Fruit fly (Drosophila melanogaster) whole organism, embryonic: ENCODE measurements around the gene CG31683.
A peak's percentile ranks its signal among the peaks of the same experiment; 100 is the strongest.

Experiments used
- Abd-B ChIP-seq: fragments of 200-800 bp; sonication (Bioruptor generic); optimal IDR thresholded peaks from 2 replicates; lab custom pipeline; 2018; ENCODE audit warnings: missing biosample characterization, mild to moderate bottlenecking, missing genetic modification characterization, moderate library complexity
- B-H1 ChIP-seq: fragments of 200-800 bp; sonication (Bioruptor generic); IDR thresholded peaks from 3 replicates; pipeline ENCODE4 v1.3.6; 2022; ENCODE audit warnings: missing biosample characterization, missing genetic modification characterization
- Blimp-1 ChIP-seq: fragments of 200-800 bp; sonication (Bioruptor generic); optimal IDR thresholded peaks from 3 replicates; lab custom pipeline; 2018; ENCODE audit warnings: missing biosample characterization, missing genetic modification characterization, mild to moderate bottlenecking, moderate library complexity, missing genetic modification reagents
- CG10543 ChIP-seq: fragments of 200-800 bp; sonication (Bioruptor generic); optimal IDR thresholded peaks from 3 replicates; lab custom pipeline; 2017; ENCODE audit warnings: missing biosample characterization, mild to moderate bottlenecking, missing genetic modification characterization, moderate library complexity
- CG12769 ChIP-seq: fragments of 200-800 bp; sonication (Bioruptor generic); optimal IDR thresholded peaks from 2 replicates; lab custom pipeline; 2019; ENCODE audit warnings: missing biosample characterization, mild to moderate bottlenecking, missing genetic modification characterization, moderate library complexity
- CG12942 ChIP-seq: fragments of 200-800 bp; sonication (Bioruptor generic); optimal IDR thresholded peaks from 3 replicates; lab custom pipeline; 2016; ENCODE audit warnings: missing biosample characterization, missing genetic modification characterization
- CG1529 ChIP-seq: fragments of 200-800 bp; sonication (Bioruptor generic); optimal IDR thresholded peaks from 3 replicates; lab custom pipeline; 2018; ENCODE audit warnings: missing biosample characterization, missing genetic modification characterization
- CG17186 ChIP-seq: fragments of 200-800 bp; sonication (Bioruptor generic); optimal IDR thresholded peaks from 3 replicates; lab custom pipeline; 2017; ENCODE audit warnings: missing biosample characterization, missing genetic modification reagents, missing genetic modification characterization
- CG17568 ChIP-seq: fragments of 200-800 bp; sonication (Bioruptor generic); optimal IDR thresholded peaks from 2 replicates; lab custom pipeline; 2018; ENCODE audit warnings: missing biosample characterization, mild to moderate bottlenecking, missing genetic modification characterization, moderate library complexity
- CG2116 ChIP-seq: fragments of 200-800 bp; sonication (Bioruptor generic); optimal IDR thresholded peaks from 3 replicates; lab custom pipeline; 2018; ENCODE audit warnings: missing biosample characterization, mild to moderate bottlenecking, missing genetic modification characterization
- CG2889 ChIP-seq: fragments of 200-800 bp; sonication (Bioruptor generic); IDR thresholded peaks from 3 replicates; pipeline ENCODE4 v1.3.6; 2022; ENCODE audit warnings: missing biosample characterization, missing genetic modification characterization
- CG33213 ChIP-seq: fragments of 200-800 bp; sonication (Bioruptor generic); optimal IDR thresholded peaks from 3 replicates; lab custom pipeline; 2016; ENCODE audit warnings: missing biosample characterization, missing genetic modification characterization
- CG34376 ChIP-seq: fragments of 200-800 bp; sonication (Bioruptor generic); optimal IDR thresholded peaks from 2 replicates; lab custom pipeline; 2018; ENCODE audit warnings: missing biosample characterization, mild to moderate bottlenecking, missing genetic modification characterization
- CG3847 ChIP-seq: fragments of 200-800 bp; sonication (Bioruptor generic); IDR thresholded peaks from 2 replicates; pipeline ENCODE4 v1.3.6; 2022; ENCODE audit warnings: missing biosample characterization, missing genetic modification characterization
- CG6689 ChIP-seq: fragments of 200-800 bp; sonication (Bioruptor generic); IDR thresholded peaks from 2 replicates; pipeline ENCODE4 v1.3.6; 2022; ENCODE audit warnings: missing biosample characterization, missing genetic modification characterization
- CG7556 ChIP-seq: fragments of 200-800 bp; sonication (Bioruptor generic); optimal IDR thresholded peaks from 2 replicates; lab custom pipeline; 2017; ENCODE audit warnings: missing biosample characterization, mild to moderate bottlenecking, missing genetic modification characterization
- CG7786 ChIP-seq: fragments of 200-800 bp; sonication (Bioruptor generic); optimal IDR thresholded peaks from 2 replicates; lab custom pipeline; 2016; ENCODE audit warnings: missing biosample characterization, missing genetic modification characterization
- CG7839 ChIP-seq: fragments of 200-800 bp; sonication (Bioruptor generic); optimal IDR thresholded peaks from 3 replicates; lab custom pipeline; 2018; ENCODE audit warnings: missing biosample characterization, mild to moderate bottlenecking, missing genetic modification characterization, moderate library complexity
- CG8765 ChIP-seq: fragments of 200-800 bp; sonication (Bioruptor generic); IDR thresholded peaks from 2 replicates; pipeline ENCODE4 v1.3.6; 2022; ENCODE audit warnings: missing biosample characterization, missing genetic modification characterization
- CG9817 ChIP-seq: fragments of 200-800 bp; sonication (Bioruptor generic); optimal IDR thresholded peaks from 2 replicates; lab custom pipeline; 2018; ENCODE audit warnings: missing biosample characterization, mild to moderate bottlenecking, missing genetic modification characterization, moderate library complexity
- D19A ChIP-seq: fragments of 200-800 bp; optimal IDR thresholded peaks from 3 replicates; lab custom pipeline; 2019; ENCODE audit warnings: missing biosample characterization, mild to moderate bottlenecking, missing genetic modification characterization, moderate library complexity
- Deaf1 ChIP-seq: fragments of 200-800 bp; optimal IDR thresholded peaks from 3 replicates; lab custom pipeline; 2019; ENCODE audit warnings: missing biosample characterization, mild to moderate bottlenecking, missing genetic modification characterization, moderate library complexity
- Kr ChIP-seq: fragments of 200-800 bp; sonication (Bioruptor generic); optimal IDR thresholded peaks from 2 replicates; lab custom pipeline; 2017; ENCODE audit warnings: missing biosample characterization, mild to moderate bottlenecking, missing genetic modification characterization
- MBD-R2 ChIP-seq: fragments of 200-800 bp; sonication (Bioruptor generic); IDR thresholded peaks from 2 replicates; pipeline ENCODE4 v1.3.6; 2022; ENCODE audit warnings: missing biosample characterization, missing genetic modification characterization
- Max ChIP-seq: fragments of 200-800 bp; sonication (Bioruptor generic); optimal IDR thresholded peaks from 2 replicates; lab custom pipeline; 2016; ENCODE audit warnings: missing biosample characterization, mild to moderate bottlenecking, missing genetic modification characterization
- NFAT ChIP-seq: fragments of 200-800 bp; sonication (Bioruptor generic); IDR thresholded peaks from 2 replicates; pipeline ENCODE4 v1.3.6; 2022; ENCODE audit warnings: missing biosample characterization, missing genetic modification characterization
- Scr ChIP-seq: fragments of 200-800 bp; sonication (Bioruptor generic); IDR thresholded peaks from 2 replicates; pipeline ENCODE4 v1.3.6; 2022; ENCODE audit warnings: missing biosample characterization, missing genetic modification characterization; ENCODE audit not compliant: partially characterized antibody
- Trl ChIP-seq, 3 experiments: fragments of >200 bp in 2 of 3; fragments of 200-800 bp in 1 of 3; sonication (Bioruptor generic) in 1 of 3; optimal IDR thresholded peaks; 2 replicates in 1 of 3; 3 replicates in 2 of 3; lab custom pipeline; 2016 to 2017; ENCODE audit warnings: missing biosample characterization in 1 of 3, missing genetic modification characterization in 1 of 3
- az2 ChIP-seq: fragments of 200-800 bp; sonication (Bioruptor generic); optimal IDR thresholded peaks from 3 replicates; lab custom pipeline; 2016; ENCODE audit warnings: missing biosample characterization, missing genetic modification characterization
- bbx ChIP-seq: fragments of 200-800 bp; sonication (Bioruptor generic); IDR thresholded peaks from 2 replicates; pipeline ENCODE4 v1.3.6; 2022; ENCODE audit warnings: missing biosample characterization, missing genetic modification characterization; ENCODE audit not compliant: partially characterized antibody
- cato ChIP-seq: fragments of 200-800 bp; sonication (Bioruptor generic); optimal IDR thresholded peaks from 2 replicates; lab custom pipeline; 2016; ENCODE audit warnings: missing biosample characterization, missing genetic modification characterization, borderline replicate concordance
- chm ChIP-seq: fragments of 200-800 bp; sonication (Bioruptor generic); IDR thresholded peaks from 2 replicates; pipeline ENCODE4 v1.3.6; 2022; ENCODE audit warnings: missing biosample characterization, missing genetic modification characterization
- da ChIP-seq: fragments of 200-800 bp; sonication (Bioruptor generic); optimal IDR thresholded peaks from 2 replicates; lab custom pipeline; 2016; ENCODE audit warnings: missing biosample characterization, missing genetic modification characterization
- disco-r ChIP-seq: fragments of 200-800 bp; sonication (Bioruptor generic); optimal IDR thresholded peaks from 2 replicates; lab custom pipeline; 2016; ENCODE audit warnings: missing biosample characterization, missing genetic modification characterization
- emc ChIP-seq: fragments of 200-800 bp; sonication (Bioruptor generic); optimal IDR thresholded peaks from 2 replicates; lab custom pipeline; 2016; ENCODE audit warnings: missing biosample characterization, missing genetic modification characterization
- fru ChIP-seq: fragments of >200 bp; optimal IDR thresholded peaks from 2 replicates; lab custom pipeline; 2017
- gsb-n ChIP-seq: fragments of 200-800 bp; sonication (Bioruptor generic); optimal IDR thresholded peaks from 3 replicates; lab custom pipeline; 2018; ENCODE audit warnings: missing biosample characterization, mild to moderate bottlenecking, missing genetic modification characterization
- hb ChIP-seq: fragments of 200-800 bp; sonication (Bioruptor generic); IDR thresholded peaks from 3 replicates; pipeline ENCODE4 v1.3.6; 2022; ENCODE audit warnings: missing biosample characterization, missing genetic modification characterization; ENCODE audit not compliant: partially characterized antibody
- her ChIP-seq: fragments of 200-800 bp; sonication (Bioruptor generic); optimal IDR thresholded peaks from 2 replicates; lab custom pipeline; 2016; ENCODE audit warnings: missing biosample characterization, missing genetic modification characterization
- klu ChIP-seq: fragments of 200-800 bp; sonication (Bioruptor generic); IDR thresholded peaks from 2 replicates; pipeline ENCODE4 v1.3.6; 2022; ENCODE audit warnings: missing biosample characterization, missing genetic modification characterization
- kni ChIP-seq: fragments of 200-800 bp; sonication (Bioruptor generic); optimal IDR thresholded peaks from 3 replicates; lab custom pipeline; 2017; ENCODE audit warnings: mild to moderate bottlenecking, missing biosample characterization, missing genetic modification reagents, missing genetic modification characterization
- mirr ChIP-seq: fragments of 200-800 bp; sonication (Bioruptor generic); optimal IDR thresholded peaks from 3 replicates; lab custom pipeline; 2018; ENCODE audit warnings: missing biosample characterization, mild to moderate bottlenecking, missing genetic modification characterization
- nmo ChIP-seq: fragments of 200-800 bp; sonication (Bioruptor generic); optimal IDR thresholded peaks from 2 replicates; lab custom pipeline; 2018; ENCODE audit warnings: missing biosample characterization, mild to moderate bottlenecking, missing genetic modification characterization, moderate library complexity
- oc ChIP-seq: fragments of 200-800 bp; sonication (Bioruptor generic); optimal IDR thresholded peaks from 2 replicates; lab custom pipeline; 2018; ENCODE audit warnings: missing biosample characterization, mild to moderate bottlenecking, missing genetic modification characterization, moderate library complexity
- p53 ChIP-seq: fragments of 200-800 bp; sonication (Bioruptor generic); optimal IDR thresholded peaks from 2 replicates; lab custom pipeline; 2016; ENCODE audit warnings: missing biosample characterization, missing genetic modification characterization
- pan ChIP-seq, 4 experiments: fragments of >200 bp in 3 of 4; fragments of 200-800 bp in 1 of 4; sonication (Bioruptor generic) in 1 of 4; optimal IDR thresholded peaks in 3 of 4; IDR thresholded peaks in 1 of 4; 2 replicates each; pipeline versions ENCODE4 v1.3.6 to Lab custom; 2017 to 2022; ENCODE audit warnings: missing biosample characterization in 2 of 4, missing genetic modification characterization in 2 of 4, mixed read lengths in 1 of 4
- shn ChIP-seq: fragments of 200-800 bp; sonication (Bioruptor generic); optimal IDR thresholded peaks from 3 replicates; lab custom pipeline; 2016; ENCODE audit warnings: missing biosample characterization, missing genetic modification characterization
- usp ChIP-seq: fragments of >200 bp; optimal IDR thresholded peaks from 2 replicates; lab custom pipeline; 2017; ENCODE audit warnings: missing biosample characterization, missing genetic modification characterization

CG31683 gene

dm6 chr2L:20416754-20417563 is 32.8 kb downstream of the CG31683 start, which contains the start of the genes CG10949 and Arpc2 (continued):
- TF ChIP-seq Abd-B (GFP tag; lab: Kevin White, UChicago) (no peak), Scr (peak; percentile 67), CG6689 (GFP tag; lab: Robert Waterston, UW) (peak; percentile 48; the same call in 1 of the 2 replicates), usp (GFP tag; lab: Kevin White, UChicago) (no peak), bbx (GFP tag; lab: Robert Waterston, UW) (peak; percentile 57; the same call in 1 of the 2 replicates), cato (GFP tag; lab: Kevin White, UChicago) (no peak), mirr (GFP tag; lab: Kevin White, UChicago) (no peak), disco-r (GFP tag; lab: Kevin White, UChicago) (no peak), oc (no peak), CG7786 (GFP tag; lab: Kevin White, UChicago) (no peak), CG10543 (GFP tag; lab: Kevin White, UChicago) (peak; percentile 39), az2 (peak; percentile 52), hb (GFP tag; lab: Robert Waterston, UW) (0 out of 3 replicates have a peak, but pooled peaks have one; percentile 60), shn (GFP tag; lab: Kevin White, UChicago) (no peak), D19A (tag; lab: Kevin White, UChicago) (peak; percentile 34), pan (optimal IDR thresholded peaks at IDR 0.05; lab: Kevin White, UChicago) (no peak), pan (GFP tag; optimal IDR thresholded peaks at IDR 0.05 in 1 of 2, IDR thresholded peaks at IDR 0.05 in 1 of 2) (peak in 1 of 2 experiments; percentile 35), NFAT (peak; percentile 53; the same call in 1 of the 2 replicates), CG1529 (no peak), CG33213 (no peak), CG7556 (GFP tag; lab: Kevin White, UChicago) (peak; percentile 49), CG34376 (GFP tag; lab: Kevin White, UChicago) (no peak), gsb-n (no peak), CG17186 (GFP tag; lab: Kevin White, UChicago) (peak; percentile 6), Max (GFP tag; lab: Kevin White, UChicago) (peak; percentile 38), kni (GFP tag; lab: Kevin White, UChicago) (peak; percentile 76), Blimp-1 (GFP tag; lab: Kevin White, UChicago) (peak; percentile 32), da (no peak), Kr (no peak), CG3847 (peak; percentile 83), klu (GFP tag; lab: Robert Waterston, UW) (no peak), fru (lab: Kevin White, UChicago) (no peak), B-H1 (peak; percentile 41; the same call in 1 of the 3 replicates), p53 (GFP tag; lab: Kevin White, UChicago) (no peak), Deaf1 (tag; lab: Kevin White, UChicago) (peak; percentile 31), CG2889 (0 out of 3 replicates have a peak, but pooled peaks have one; percentile 17), CG12942 (peak; percentile 46), CG9817 (peak; percentile 77), chm (GFP tag; lab: Robert Waterston, UW) (no peak; the same call in 1 of the 2 replicates), her (GFP tag; lab: Kevin White, UChicago) (no peak), CG17568 (GFP tag; lab: Kevin White, UChicago) (no peak), CG2116 (GFP tag; lab: Kevin White, UChicago) (peak; percentile 65), MBD-R2 (GFP tag; lab: Robert Waterston, UW) (no peak; the same call in 1 of the 2 replicates), emc (no peak), CG12769 (no peak), Trl (optimal IDR thresholded peaks at IDR 0.05; lab: Kevin White, UChicago) (peak; percentile 68 to 83), Trl (GFP tag; optimal IDR thresholded peaks at IDR 0.05; lab: Kevin White, UChicago) (no peak), CG8765 (GFP tag; lab: Robert Waterston, UW) (no peak), CG7839 (tag; lab: Kevin White, UChicago) (peak; percentile 50), nmo (peak; percentile 54)
